Worm (Caenorhabditis elegans): Measurements from ENCODE around the gene ins-23.

DNA sequence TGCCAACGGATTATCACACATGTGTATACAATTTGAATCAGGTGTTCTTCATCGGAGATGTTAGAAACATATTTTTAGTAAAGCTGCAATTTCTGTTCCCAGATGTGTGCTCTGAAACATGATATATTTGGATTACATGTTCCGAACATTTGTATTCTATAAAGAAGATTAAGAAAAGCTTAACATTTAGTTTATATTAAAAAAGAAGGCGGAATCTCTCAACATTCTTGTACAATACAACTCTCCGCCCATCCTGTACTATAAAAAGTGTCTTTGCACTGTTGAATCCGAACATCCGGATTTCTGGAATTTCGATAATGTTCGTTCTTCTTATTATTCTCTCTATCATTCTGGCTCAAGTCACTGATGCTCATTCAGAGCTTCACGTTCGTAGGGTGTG, at the start of gene ins-23:
- TF ChIP-seq nhr-25 (tag; optimal IDR thresholded peaks at IDR 0.05; ENCODE audit: borderline replicate concordance, insufficient read depth) = no peak
- TF ChIP-seq tra-1 (GFP tag; IDR thresholded peaks at IDR 0.05) = no peak
- TF ChIP-seq ama-1 (optimal IDR thresholded peaks at IDR 0.05) = no peak
- TF ChIP-seq ceh-20 (GFP tag; IDR thresholded peaks at IDR 0.05) = no peak
- TF ChIP-seq aly-2 (tag; optimal IDR thresholded peaks at IDR 0.05) = no peak
- TF ChIP-seq unc-39 (tag; optimal IDR thresholded peaks at IDR 0.05) = no peak
- no peak for TF ChIP-seq hlh-11 (tag; optimal IDR thresholded peaks at IDR 0.05)

Data from whole organism, L4 larva.